Fruit fly (Drosophila melanogaster): ENCODE results near the gene Neurochondrin.

Gene Neurochondrin

dm6 chr3R:6423984-6424602, 44.1 kb upstream of the Neurochondrin start (continued):
- TF ChIP-seq CG6808 (GFP tag; optimal IDR thresholded peaks at IDR 0.05) (peak; percentile 93), CG34406 (GFP tag; optimal IDR thresholded peaks at IDR 0.05) (peak; percentile 97), ss (GFP tag; optimal IDR thresholded peaks at IDR 0.05) (peak; percentile 92 to 95), CG11762 (GFP tag; optimal IDR thresholded peaks at IDR 0.05; ENCODE audit: insufficient read depth) (peak; percentile 96), achi (GFP tag; optimal IDR thresholded peaks at IDR 0.05) (peak; percentile 97), fkh (GFP tag; optimal IDR thresholded peaks at IDR 0.05) (peak; percentile 44), Lpt (GFP tag; optimal IDR thresholded peaks at IDR 0.05) (peak; percentile 88), CG6854 (GFP tag; optimal IDR thresholded peaks at IDR 0.05) (peak; percentile 97)

DNA sequence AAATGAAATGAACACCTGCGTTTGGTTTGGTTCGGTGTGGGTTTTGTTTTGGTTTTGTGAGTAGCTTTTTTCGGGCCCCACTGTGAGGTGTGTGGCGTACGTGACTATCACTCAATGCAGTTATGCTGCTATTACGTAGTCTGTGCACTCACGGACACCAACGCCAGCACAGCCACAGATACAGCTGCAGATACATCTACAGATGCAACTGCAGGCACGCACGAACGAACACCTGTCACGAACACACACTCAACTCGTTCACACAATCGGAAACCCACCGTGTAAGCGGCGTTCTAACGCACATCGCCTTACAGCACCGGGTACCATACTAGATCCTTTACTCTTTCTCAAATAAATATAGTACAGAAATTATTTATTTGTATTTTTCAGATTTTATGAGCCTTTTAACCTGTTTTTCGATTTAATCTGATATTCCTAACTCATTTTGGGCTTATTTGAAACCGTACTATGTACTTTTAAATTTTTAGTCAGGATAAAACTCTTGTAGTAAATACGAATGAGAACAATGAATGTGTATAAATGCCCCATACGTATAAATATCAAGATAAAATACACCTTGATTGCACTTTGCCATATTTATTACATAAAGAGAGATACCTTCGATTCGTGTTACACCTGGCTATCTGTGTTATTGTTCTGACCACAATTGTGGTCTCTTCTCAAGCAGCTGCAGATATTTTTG, 42.6 kb upstream of the Neurochondrin start:
- no peak for TF ChIP-seq eg (GFP tag; IDR thresholded peaks at IDR 0.05)
- TF ChIP-seq CG10631 (GFP tag; optimal IDR thresholded peaks at IDR 0.05): peak; percentile 54
- TF ChIP-seq acj6 (GFP tag; optimal IDR thresholded peaks at IDR 0.05): peak; percentile 31
- peak; percentile 38 for TF ChIP-seq Hr39 (GFP tag; optimal IDR thresholded peaks at IDR 0.05)
- no peak for TF ChIP-seq spab (GFP tag; optimal IDR thresholded peaks at IDR 0.05)
- TF ChIP-seq Eip78C (GFP tag): peak; percentile 82
- no peak for TF ChIP-seq CG8319 (GFP tag; optimal IDR thresholded peaks at IDR 0.05)
- peak; percentile 54 for TF ChIP-seq Smox (GFP tag; optimal IDR thresholded peaks at IDR 0.05)
- peak; percentile 51 for TF ChIP-seq CG8119 (GFP tag; IDR thresholded peaks at IDR 0.05)
- peak; percentile 25 for TF ChIP-seq CG8632 (GFP tag; optimal IDR thresholded peaks at IDR 0.05)
- TF ChIP-seq CG16779 (tag; optimal IDR thresholded peaks at IDR 0.05): peak; percentile 37
- TF ChIP-seq Eip75B (GFP tag; optimal IDR thresholded peaks at IDR 0.05): peak; percentile 24
- peak; percentile 54 for TF ChIP-seq CG31627 (GFP tag; optimal IDR thresholded peaks at IDR 0.05)
- peak; percentile 37 for TF ChIP-seq pdm3 (GFP tag; optimal IDR thresholded peaks at IDR 0.05)
- no peak for TF ChIP-seq CG9139 (GFP tag; optimal IDR thresholded peaks at IDR 0.05)
- TF ChIP-seq ss (GFP tag; optimal IDR thresholded peaks at IDR 0.05): peak in 1 of 2 experiments; percentile 29
- no peak for TF ChIP-seq fkh (GFP tag; optimal IDR thresholded peaks at IDR 0.05)
- TF ChIP-seq Ets21C (GFP tag; optimal IDR thresholded peaks at IDR 0.05): peak; percentile 40
- TF ChIP-seq CG32006 (GFP tag; optimal IDR thresholded peaks at IDR 0.05): peak; percentile 75
- TF ChIP-seq CG15336 (GFP tag; IDR thresholded peaks at IDR 0.05): 0 out of 2 replicates have a peak, but pooled peaks have one; percentile 7
- peak; percentile 72 for TF ChIP-seq Met (GFP tag; optimal IDR thresholded peaks at IDR 0.05)
- TF ChIP-seq salr (GFP tag; optimal IDR thresholded peaks at IDR 0.05): peak in 1 of 2 experiments; percentile 74
- TF ChIP-seq CG10669 (GFP tag; optimal IDR thresholded peaks at IDR 0.05): peak; percentile 16
- TF ChIP-seq CG6276 (GFP tag; optimal IDR thresholded peaks at IDR 0.05): peak; percentile 55
- peak; percentile 18 for TF ChIP-seq CG6808 (GFP tag; optimal IDR thresholded peaks at IDR 0.05)
- no peak for TF ChIP-seq CG34406 (GFP tag; optimal IDR thresholded peaks at IDR 0.05)
- peak; percentile 56 for TF ChIP-seq Sox102F (GFP tag; optimal IDR thresholded peaks at IDR 0.05)
- no peak for TF ChIP-seq CG6854 (GFP tag; optimal IDR thresholded peaks at IDR 0.05)
- TF ChIP-seq Blimp-1 (GFP tag; optimal IDR thresholded peaks at IDR 0.05): no peak
- no peak for TF ChIP-seq dsx (GFP tag; optimal IDR thresholded peaks at IDR 0.05; ENCODE audit: poor library complexity, severe bottlenecking)
- peak; percentile 53 for TF ChIP-seq lz (GFP tag; optimal IDR thresholded peaks at IDR 0.05)
- peak; percentile 35 for TF ChIP-seq CG3919 (GFP tag; optimal IDR thresholded peaks at IDR 0.05)
- peak; percentile 46 for TF ChIP-seq vri (GFP tag; optimal IDR thresholded peaks at IDR 0.05)
- TF ChIP-seq CG11294 (GFP tag; IDR thresholded peaks at IDR 0.05): no peak; the same call in 1 of the 2 replicates
- peak; percentile 57 for TF ChIP-seq Lpt (GFP tag; optimal IDR thresholded peaks at IDR 0.05)
- TF ChIP-seq cyc (GFP tag; optimal IDR thresholded peaks at IDR 0.05): peak; percentile 49
- TF ChIP-seq fd59A (GFP tag; optimal IDR thresholded peaks at IDR 0.05): no peak
- peak; percentile 54 for TF ChIP-seq CG4318 (GFP tag; optimal IDR thresholded peaks at IDR 0.05)
- peak; percentile 38 for TF ChIP-seq CG6792 (GFP tag; optimal IDR thresholded peaks at IDR 0.05)
- peak; percentile 40 for TF ChIP-seq achi (GFP tag; optimal IDR thresholded peaks at IDR 0.05)
- TF ChIP-seq svp (GFP tag): peak; percentile 64
- peak; percentile 7 for TF ChIP-seq CG3032 (tag; optimal IDR thresholded peaks at IDR 0.05)
- no peak for TF ChIP-seq Sox15 (GFP tag; optimal IDR thresholded peaks at IDR 0.05)
- 0 out of 2 replicates have a peak, but pooled peaks have one; percentile 38 for TF ChIP-seq Gug (GFP tag; IDR thresholded peaks at IDR 0.05)
- TF ChIP-seq esn (GFP tag; optimal IDR thresholded peaks at IDR 0.05): peak; percentile 68
